Worm (Caenorhabditis elegans): ENCODE measurements around the gene trpp-9.

Gene trpp-9

ce11 chrX:11547442-11548023 is 16.2 kb upstream of the trpp-9 start:
- TF ChIP-seq F13H6.1 (tag; optimal IDR thresholded peaks at IDR 0.05), result no peak
- no peak for TF ChIP-seq pax-1 (tag; optimal IDR thresholded peaks at IDR 0.05)
- TF ChIP-seq ceh-6 (GFP tag; optimal IDR thresholded peaks at IDR 0.05), result no peak
- TF ChIP-seq ahr-1 (tag; optimal IDR thresholded peaks at IDR 0.05), result no peak
- no peak for TF ChIP-seq madf-2 (tag; optimal IDR thresholded peaks at IDR 0.05)
- no peak for TF ChIP-seq ceh-24 (tag; optimal IDR thresholded peaks at IDR 0.05)
- TF ChIP-seq C38D4.7 (GFP tag; optimal IDR thresholded peaks at IDR 0.05), result no peak

- TF ChIP-seq sox-4 (tag; optimal IDR thresholded peaks at IDR 0.05), result no peak
- no peak for TF ChIP-seq pros-1 (tag; optimal IDR thresholded peaks at IDR 0.05)
- no peak for TF ChIP-seq pha-4 (tag; optimal IDR thresholded peaks at IDR 0.05)
- TF ChIP-seq pqm-1 (tag; optimal IDR thresholded peaks at IDR 0.05), result no peak
- no peak for TF ChIP-seq ama-1 (optimal IDR thresholded peaks at IDR 0.05)
- TF ChIP-seq nhr-232 (tag; optimal IDR thresholded peaks at IDR 0.05), result no peak
- no peak for TF ChIP-seq ceh-34 (tag; optimal IDR thresholded peaks at IDR 0.05)
- TF ChIP-seq hlh-13 (GFP tag; optimal IDR thresholded peaks at IDR 0.05), result no peak
- no peak for TF ChIP-seq elt-2 (tag; optimal IDR thresholded peaks at IDR 0.05)
- no peak for TF ChIP-seq sox-2 (GFP tag; IDR thresholded peaks at IDR 0.05)
- no peak for TF ChIP-seq fkh-10 (GFP tag; optimal IDR thresholded peaks at IDR 0.05)
- TF ChIP-seq rnt-1 (tag; optimal IDR thresholded peaks at IDR 0.05), result no peak
Observed at ce11 chrX:11548308-11548707, 15.4 kb upstream of the trpp-9 start, which contains the start of gene mig-2. Gene mig-2 (plus strand): TSS chrX:11548608.

- TF ChIP-seq nhr-232 (tag; optimal IDR thresholded peaks at IDR 0.05) (no peak), madf-2 (tag; optimal IDR thresholded peaks at IDR 0.05) (no peak), C38D4.7 (GFP tag; optimal IDR thresholded peaks at IDR 0.05) (no peak), pqm-1 (tag; optimal IDR thresholded peaks at IDR 0.05) (no peak), rnt-1 (tag; optimal IDR thresholded peaks at IDR 0.05) (no peak), odd-2 (tag; optimal IDR thresholded peaks at IDR 0.05) (no peak), dve-1 (tag; optimal IDR thresholded peaks at IDR 0.05) (no peak), fax-1 (tag; optimal IDR thresholded peaks at IDR 0.05) (no peak), ceh-18 (tag; optimal IDR thresholded peaks at IDR 0.05) (no peak)
Observed at ce11 chrX:11551808-11552207, 11.9 kb upstream of the trpp-9 start.

ce11 chrX:11552879-11553278 is 10.8 kb upstream of the trpp-9 start:
- TF ChIP-seq ceh-31 (tag; optimal IDR thresholded peaks at IDR 0.05) (peak; percentile 27), unc-42 (tag; optimal IDR thresholded peaks at IDR 0.05) (peak; percentile 50), ceh-2 (tag; optimal IDR thresholded peaks at IDR 0.05) (no peak), zip-5 (tag; optimal IDR thresholded peaks at IDR 0.05) (no peak)

ce11 chrX:11554522-11554921 is 9.2 kb upstream of the trpp-9 start:
- TF ChIP-seq unc-55 (GFP tag; optimal IDR thresholded peaks at IDR 0.05), result peak; percentile 42
- peak; percentile 30 for TF ChIP-seq ceh-31 (tag; optimal IDR thresholded peaks at IDR 0.05)
- TF ChIP-seq sdc-2 (tag; optimal IDR thresholded peaks at IDR 0.05), result no peak

ce11 chrX:11555046-11555445 is 8.7 kb upstream of the trpp-9 start:
- TF ChIP-seq tbx-2 (tag; optimal IDR thresholded peaks at IDR 0.05) (no peak), K02D7.2 (tag; optimal IDR thresholded peaks at IDR 0.05) (no peak)

- TF ChIP-seq K02D7.2 (tag; optimal IDR thresholded peaks at IDR 0.05) (no peak), nfya-1 (tag; optimal IDR thresholded peaks at IDR 0.05) (no peak), zip-5 (tag; optimal IDR thresholded peaks at IDR 0.05) (no peak), hlh-30 (tag; optimal IDR thresholded peaks at IDR 0.05; ENCODE audit: insufficient read depth) (no peak)
Observed at ce11 chrX:11555527-11556137, 8.1 kb upstream of the trpp-9 start.
